Fruit fly (Drosophila melanogaster): Measurements from ENCODE around the gene Hsp26.

The Hsp26 gene

DNA sequence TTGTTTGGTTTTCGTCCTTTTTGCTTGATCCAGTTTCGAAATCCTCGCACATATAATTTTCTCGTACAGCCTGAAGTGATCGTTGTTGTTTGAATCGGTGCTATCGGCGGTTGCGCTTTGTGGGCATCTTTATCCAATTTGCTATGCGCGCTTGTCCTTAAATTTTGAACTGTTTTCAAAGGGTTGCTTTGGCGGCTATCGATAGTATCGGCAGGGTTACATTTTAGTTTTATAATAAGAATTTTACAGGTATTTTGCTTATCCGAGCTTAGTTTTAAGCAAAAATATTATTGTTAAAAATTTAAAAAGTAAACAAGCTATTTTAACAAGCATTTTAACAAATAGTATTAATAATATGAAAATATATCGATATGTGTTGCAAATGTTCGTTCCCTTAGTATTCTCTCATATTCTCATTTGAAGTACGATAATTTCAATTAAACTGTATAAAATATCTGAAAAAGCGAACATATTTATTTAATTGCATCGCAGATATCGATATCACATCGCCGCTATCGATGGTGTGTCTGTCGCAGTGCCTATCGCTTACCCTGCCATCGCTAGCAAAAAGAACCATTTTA, 10.3 kb downstream of the Hsp26 start, which contains the start of the genes Klp67A and CG4452 (continued):
- TF ChIP-seq CG1832 (GFP tag; optimal IDR thresholded peaks at IDR 0.05) (no peak), Dbx (GFP tag; IDR thresholded peaks at IDR 0.05) (0 out of 3 replicates have a peak, but pooled peaks have one; percentile 27), E2f1 (GFP tag; IDR thresholded peaks at IDR 0.05) (no peak), fd102C (GFP tag; optimal IDR thresholded peaks at IDR 0.05) (no peak), ttk (GFP tag; IDR thresholded peaks at IDR 0.05) (no peak), Dad (GFP tag; optimal IDR thresholded peaks at IDR 0.05) (no peak), CG32532 (GFP tag; IDR thresholded peaks at IDR 0.05) (peak; percentile 45; the same call in 1 of the 2 replicates), Bgb (GFP tag; IDR thresholded peaks at IDR 0.05; ENCODE audit: partially characterized antibody) (peak; percentile 88), tap (tag; optimal IDR thresholded peaks at IDR 0.05) (no peak), tup (GFP tag; optimal IDR thresholded peaks at IDR 0.05) (no peak), CG10462 (GFP tag; optimal IDR thresholded peaks at IDR 0.05) (no peak), CG8290 (GFP tag; optimal IDR thresholded peaks at IDR 0.05) (peak; percentile 43), CG8290 (tag; optimal IDR thresholded peaks at IDR 0.05) (peak in 1 of 2 experiments; percentile 63), CG3726 (GFP tag; IDR thresholded peaks at IDR 0.05) (no peak), odd (GFP tag; optimal IDR thresholded peaks at IDR 0.05) (no peak), pho (GFP tag; optimal IDR thresholded peaks at IDR 0.05) (peak; percentile 43), Xbp1 (GFP tag; optimal IDR thresholded peaks at IDR 0.05) (peak; percentile 43), Hey (tag; optimal IDR thresholded peaks at IDR 0.05) (no peak), CG13296 (GFP tag; optimal IDR thresholded peaks at IDR 0.05) (peak; percentile 17), CG17912 (GFP tag; optimal IDR thresholded peaks at IDR 0.05) (no peak), HLH4C (GFP tag; IDR thresholded peaks at IDR 0.05; ENCODE audit: partially characterized antibody) (peak; percentile 92), tgo (GFP tag; IDR thresholded peaks at IDR 0.05) (peak; percentile 21; the same call in 1 of the 3 replicates), lov (optimal IDR thresholded peaks at IDR 0.05) (no peak), lov (GFP tag; IDR thresholded peaks at IDR 0.05) (no peak), Atf6 (GFP tag; IDR thresholded peaks at IDR 0.05) (no peak), chn (GFP tag; optimal IDR thresholded peaks at IDR 0.05) (no peak), CG11398 (GFP tag; optimal IDR thresholded peaks at IDR 0.05) (no peak), NC2β (GFP tag; optimal IDR thresholded peaks at IDR 0.05) (no peak), Kr (GFP tag; optimal IDR thresholded peaks at IDR 0.05) (no peak), Asciz (GFP tag; optimal IDR thresholded peaks at IDR 0.05) (no peak), wor (GFP tag; IDR thresholded peaks at IDR 0.05) (no peak), CG7963 (GFP tag; IDR thresholded peaks at IDR 0.05; ENCODE audit: partially characterized antibody) (peak; percentile 78), Chrac-16 (GFP tag; optimal IDR thresholded peaks at IDR 0.05) (no peak), Fer2 (tag; optimal IDR thresholded peaks at IDR 0.05) (no peak), ato (GFP tag; IDR thresholded peaks at IDR 0.05; ENCODE audit: partially characterized antibody) (peak; percentile 75), ab (GFP tag; optimal IDR thresholded peaks at IDR 0.05) (no peak), HHEX (GFP tag; optimal IDR thresholded peaks at IDR 0.05) (no peak), Six4 (GFP tag; optimal IDR thresholded peaks at IDR 0.05) (no peak), repo (GFP tag; optimal IDR thresholded peaks at IDR 0.05) (no peak), peb (GFP tag; IDR thresholded peaks at IDR 0.05) (no peak), twi (tag; optimal IDR thresholded peaks at IDR 0.05) (peak; percentile 52), salm (tag; optimal IDR thresholded peaks at IDR 0.05) (peak; percentile 13), CTCF (GFP tag; optimal IDR thresholded peaks at IDR 0.05) (no peak), gem (tag; optimal IDR thresholded peaks at IDR 0.05) (no peak), grn (GFP tag; optimal IDR thresholded peaks at IDR 0.05) (no peak), CG1024 (GFP tag; IDR thresholded peaks at IDR 0.05) (no peak), CG7987 (GFP tag; optimal IDR thresholded peaks at IDR 0.05) (no peak), ewg (GFP tag; optimal IDR thresholded peaks at IDR 0.05) (peak; percentile 50), eve (GFP tag; optimal IDR thresholded peaks at IDR 0.05) (no peak), tio (GFP tag; optimal IDR thresholded peaks at IDR 0.05) (no peak), br (optimal IDR thresholded peaks at IDR 0.05) (no peak), gce (GFP tag; IDR thresholded peaks at IDR 0.05) (no peak), CG33213 (GFP tag; optimal IDR thresholded peaks at IDR 0.05) (no peak)
